Fruit fly (Drosophila melanogaster): Measurements from ENCODE around the gene z.

Gene z

dm6 chrX:2468576-2468975 lies 21.0 kb downstream of the z start (continued):
- TF ChIP-seq CG6808 (GFP tag; optimal IDR thresholded peaks at IDR 0.05), result peak; percentile 86
- peak; percentile 59 for TF ChIP-seq CG9139 (GFP tag; optimal IDR thresholded peaks at IDR 0.05)
- peak; percentile 81 for TF ChIP-seq CG6276 (GFP tag; optimal IDR thresholded peaks at IDR 0.05)
- peak; percentile 85 for TF ChIP-seq acj6 (GFP tag; optimal IDR thresholded peaks at IDR 0.05)
- TF ChIP-seq Gug (GFP tag; IDR thresholded peaks at IDR 0.05), result peak; percentile 87
- TF ChIP-seq CG8632 (GFP tag; optimal IDR thresholded peaks at IDR 0.05), result peak; percentile 59
- TF ChIP-seq fd85E (GFP tag; optimal IDR thresholded peaks at IDR 0.05), result no peak
- peak; percentile 90 for TF ChIP-seq eg (GFP tag; IDR thresholded peaks at IDR 0.05)
- TF ChIP-seq spab (GFP tag; optimal IDR thresholded peaks at IDR 0.05), result peak; percentile 82
- peak; percentile 54 for TF ChIP-seq esn (GFP tag; optimal IDR thresholded peaks at IDR 0.05)
- peak; percentile 85 for TF ChIP-seq Lpt (GFP tag; optimal IDR thresholded peaks at IDR 0.05)
- peak; percentile 55 for TF ChIP-seq Met (GFP tag; optimal IDR thresholded peaks at IDR 0.05)
- peak; percentile 74 to 81 for TF ChIP-seq salr (GFP tag; optimal IDR thresholded peaks at IDR 0.05)
- TF ChIP-seq CG1621 (tag; optimal IDR thresholded peaks at IDR 0.05), result peak; percentile 81
- TF ChIP-seq CG6792 (GFP tag; optimal IDR thresholded peaks at IDR 0.05), result peak; percentile 74
- peak; percentile 88 for TF ChIP-seq Sox14 (GFP tag; optimal IDR thresholded peaks at IDR 0.05)
- peak; percentile 72 for TF ChIP-seq CG4318 (GFP tag; optimal IDR thresholded peaks at IDR 0.05)
- peak; percentile 84 for TF ChIP-seq pdm3 (GFP tag; optimal IDR thresholded peaks at IDR 0.05)
- TF ChIP-seq cyc (GFP tag; optimal IDR thresholded peaks at IDR 0.05), result peak; percentile 58
- TF ChIP-seq Smox (GFP tag; optimal IDR thresholded peaks at IDR 0.05), result peak; percentile 35
- peak; percentile 87 for TF ChIP-seq Eip75B (GFP tag; optimal IDR thresholded peaks at IDR 0.05)
- peak; percentile 85 for TF ChIP-seq CG32006 (GFP tag; optimal IDR thresholded peaks at IDR 0.05)
- TF ChIP-seq Hr38 (GFP tag; optimal IDR thresholded peaks at IDR 0.05), result no peak
- peak; percentile 57 for TF ChIP-seq lz (GFP tag; optimal IDR thresholded peaks at IDR 0.05)
- peak; percentile 51 for TF ChIP-seq Hr39 (GFP tag; optimal IDR thresholded peaks at IDR 0.05)
- TF ChIP-seq CG8119 (GFP tag; IDR thresholded peaks at IDR 0.05), result peak; percentile 91
- peak; percentile 76 for TF ChIP-seq net (GFP tag; optimal IDR thresholded peaks at IDR 0.05)
- peak; percentile 57 for TF ChIP-seq CG8319 (GFP tag; optimal IDR thresholded peaks at IDR 0.05)
- TF ChIP-seq CG6854 (GFP tag; optimal IDR thresholded peaks at IDR 0.05), result no peak
- peak; percentile 81 for TF ChIP-seq Ets96B (tag; optimal IDR thresholded peaks at IDR 0.05)
- peak; percentile 64 for TF ChIP-seq CG11762 (GFP tag; optimal IDR thresholded peaks at IDR 0.05; ENCODE audit: insufficient read depth)
- peak; percentile 51 for TF ChIP-seq topi (GFP tag; optimal IDR thresholded peaks at IDR 0.05)
- peak; percentile 84 for TF ChIP-seq CG3032 (tag; optimal IDR thresholded peaks at IDR 0.05)
- TF ChIP-seq Blimp-1 (GFP tag; optimal IDR thresholded peaks at IDR 0.05), result no peak
- TF ChIP-seq CG34406 (GFP tag; optimal IDR thresholded peaks at IDR 0.05), result peak; percentile 61
- peak; percentile 84 for TF ChIP-seq OdsH (GFP tag; optimal IDR thresholded peaks at IDR 0.05)
- TF ChIP-seq dac (GFP tag; optimal IDR thresholded peaks at IDR 0.05), result peak; percentile 60
- TF ChIP-seq svp (GFP tag), result peak; percentile 86
- TF ChIP-seq CG15336 (GFP tag; IDR thresholded peaks at IDR 0.05), result peak; percentile 93
- TF ChIP-seq Hr4 (GFP tag; optimal IDR thresholded peaks at IDR 0.05), result peak; percentile 83
- peak; percentile 78 for TF ChIP-seq CG10669 (GFP tag; optimal IDR thresholded peaks at IDR 0.05)
- peak; percentile 0 for TF ChIP-seq Ets21C (GFP tag; optimal IDR thresholded peaks at IDR 0.05)

- TF ChIP-seq Hr4 (GFP tag; optimal IDR thresholded peaks at IDR 0.05) (no peak), Eip78C (GFP tag) (peak; percentile 68), eg (GFP tag; IDR thresholded peaks at IDR 0.05) (no peak; the same call in 2 of the 3 replicates), Hr38 (GFP tag; optimal IDR thresholded peaks at IDR 0.05) (no peak), topi (GFP tag; optimal IDR thresholded peaks at IDR 0.05) (peak; percentile 26), Smox (GFP tag; optimal IDR thresholded peaks at IDR 0.05) (no peak), Sox15 (GFP tag; optimal IDR thresholded peaks at IDR 0.05) (no peak), Sox14 (GFP tag; optimal IDR thresholded peaks at IDR 0.05) (no peak), Eip93F (GFP tag; optimal IDR thresholded peaks at IDR 0.05) (no peak), cyc (GFP tag; optimal IDR thresholded peaks at IDR 0.05) (no peak), CG1621 (tag; optimal IDR thresholded peaks at IDR 0.05) (no peak), CG15336 (GFP tag; IDR thresholded peaks at IDR 0.05) (peak; percentile 25; the same call in 1 of the 2 replicates), Sox102F (GFP tag; optimal IDR thresholded peaks at IDR 0.05) (peak; percentile 46), CG11902 (GFP tag; optimal IDR thresholded peaks at IDR 0.05) (no peak), net (GFP tag; optimal IDR thresholded peaks at IDR 0.05) (peak; percentile 38), dac (GFP tag; optimal IDR thresholded peaks at IDR 0.05) (no peak), Ets96B (tag; optimal IDR thresholded peaks at IDR 0.05) (no peak), CG9139 (GFP tag; optimal IDR thresholded peaks at IDR 0.05) (peak; percentile 9), Met (GFP tag; optimal IDR thresholded peaks at IDR 0.05) (peak; percentile 31), CG8119 (GFP tag; IDR thresholded peaks at IDR 0.05) (no peak), Eip75B (GFP tag; optimal IDR thresholded peaks at IDR 0.05) (peak; percentile 6), Blimp-1 (GFP tag; optimal IDR thresholded peaks at IDR 0.05) (no peak), fd59A (GFP tag; optimal IDR thresholded peaks at IDR 0.05) (no peak), Gug (GFP tag; IDR thresholded peaks at IDR 0.05) (no peak), achi (GFP tag; optimal IDR thresholded peaks at IDR 0.05) (no peak), fd85E (GFP tag; optimal IDR thresholded peaks at IDR 0.05) (peak; percentile 31)
These were observed 22.4 kb downstream of the z start, which contains the start of gene boi for dm6 chrX:2469843-2470442. Gene boi, minus strand, starts transcription at chrX:2470043.
